Worm (Caenorhabditis elegans) whole organism, midembryonic: ENCODE data around the gene srd-38.

Source experiments
- T22C8.4 ChIP-seq: fragments of 200-800 bp; sonication (Bioruptor generic); IDR thresholded peaks from 2 replicates; pipeline ENCODE4 v1.3.6; 2022; ENCODE audit warnings: missing genetic modification characterization, missing compliant biosample characterization
- cog-1 ChIP-seq: sonication (generic microtip); optimal IDR thresholded peaks from 2 replicates; lab custom pipeline; 2016; ENCODE audit warnings: missing genetic modification characterization, missing compliant biosample characterization
- flt-1 ChIP-seq: fragments of 200-800 bp; sonication (Bioruptor generic); IDR thresholded peaks from 2 replicates; pipeline ENCODE4 v1.3.6; 2022; ENCODE audit warnings: missing genetic modification characterization, missing compliant biosample characterization
- med-1 ChIP-seq: sonication (generic microtip); optimal IDR thresholded peaks from 2 replicates; lab custom pipeline; 2017; ENCODE audit warnings: missing genetic modification characterization, mild to moderate bottlenecking, missing compliant biosample characterization, antibody characterized with exemption, missing genetic modification reagents; ENCODE audit not compliant: insufficient read depth
- tab-1 ChIP-seq: fragments of 200-800 bp; sonication (Bioruptor generic); IDR thresholded peaks from 2 replicates; pipeline ENCODE4 v1.3.6; 2022; ENCODE audit warnings: missing genetic modification characterization, missing compliant biosample characterization
- ztf-23 ChIP-seq: fragments of 200-800 bp; sonication (Bioruptor generic); IDR thresholded peaks from 2 replicates; pipeline ENCODE4 v1.3.6; 2022; ENCODE audit warnings: missing genetic modification reagents, missing genetic modification characterization, missing compliant biosample characterization

- no peak for TF ChIP-seq tab-1 (GFP tag; lab: Robert Waterston, UW)
- TF ChIP-seq flt-1 (GFP tag; lab: Robert Waterston, UW) = no peak
- TF ChIP-seq med-1 = no peak
- no peak for TF ChIP-seq ztf-23 (GFP tag; lab: Robert Waterston, UW)
- no peak for TF ChIP-seq cog-1 (tag; lab: Kevin White, UChicago)
- no peak for TF ChIP-seq T22C8.4
Measured at ce11 chrX:13325039-13325438, 33.4 kb downstream of the srd-38 start.
